Worm (Caenorhabditis elegans) whole organism, L4 larva: ENCODE results near the gene Y39A1A.3.

Experiments used
- F26F4.8 ChIP-seq: fragments of 200-800 bp; sonication (Bioruptor generic); conservative IDR thresholded peaks from 2 replicates; pipeline ENCODE4 v1.3.6; 2022; ENCODE audit warnings: missing genetic modification characterization, missing compliant biosample characterization
- ZK546.5 ChIP-seq, 2 experiments: sonication (generic microtip); optimal IDR thresholded peaks; 2 replicates each; lab custom pipeline; 2017; ENCODE audit warnings: missing biosample characterization in 2 of 2, missing genetic modification characterization in 2 of 2
- daf-16 ChIP-seq, 3 experiments: sonication (generic microtip); optimal IDR thresholded peaks; 2 replicates each; lab custom pipeline; 2016 to 2017; ENCODE audit warnings: missing genetic modification characterization in 3 of 3, missing genetic modification reagents in 3 of 3, mild to moderate bottlenecking in 2 of 3, missing compliant biosample characterization in 2 of 3, missing biosample characterization in 1 of 3, moderate library complexity in 1 of 3
- lin-39 ChIP-seq: fragments of 150-350 bp; optimal IDR thresholded peaks from 2 replicates; lab custom pipeline; 2014; ENCODE audit warnings: missing biosample characterization, missing genetic modification reagents, missing genetic modification characterization
- nhr-237 ChIP-seq: sonication (generic microtip); optimal IDR thresholded peaks from 2 replicates; lab custom pipeline; 2017; ENCODE audit warnings: missing biosample characterization, missing genetic modification characterization
- set-16 ChIP-seq: fragments of 200-800 bp; sonication (Bioruptor generic); IDR thresholded peaks from 2 replicates; pipeline ENCODE4 v1.3.6; 2022; ENCODE audit warnings: missing genetic modification reagents, missing genetic modification characterization, missing compliant biosample characterization
- snpc-4 ChIP-seq: fragments of 150-350 bp; optimal IDR thresholded peaks from 2 replicates; lab custom pipeline; 2014; ENCODE audit warnings: missing biosample characterization, missing genetic modification characterization

- TF ChIP-seq F26F4.8 (GFP tag; lab: Robert Waterston, UW) (no peak), ZK546.5 (tag; optimal IDR thresholded peaks at IDR 0.05; lab: Kevin White, UChicago) (no peak), set-16 (GFP tag; lab: Robert Waterston, UW) (no peak), daf-16 (GFP tag; optimal IDR thresholded peaks at IDR 0.05; lab: Kevin White, UChicago) (no peak), daf-16 (tag; optimal IDR thresholded peaks at IDR 0.05; lab: Kevin White, UChicago) (no peak), snpc-4 (tag; lab: Kevin White, UChicago) (no peak), nhr-237 (tag; lab: Kevin White, UChicago) (no peak), lin-39 (tag; lab: Kevin White, UChicago) (no peak)
Observed at ce11 chrIII:10586243-10586642, 10.0 kb downstream of the Y39A1A.3 start, which contains the start of gene Y45F3A.5.
